Worm (Caenorhabditis elegans): Measurements from ENCODE around the gene C49F5.3.

C49F5.3 gene

ce11 chrX:11968024-11968598 lies 15.3 kb downstream of the C49F5.3 start (continued):
- TF ChIP-seq spr-3 (GFP tag; optimal IDR thresholded peaks at IDR 0.05), result no peak
- TF ChIP-seq F26F4.8 (GFP tag; conservative IDR thresholded peaks at IDR 0.05), result no peak
- TF ChIP-seq ceh-62 (tag; optimal IDR thresholded peaks at IDR 0.05), result no peak
- TF ChIP-seq hif-1 (tag; optimal IDR thresholded peaks at IDR 0.05), result peak in 1 of 2 experiments; percentile 65

- TF ChIP-seq aha-1 (tag) (peak; percentile 96), zip-2 (tag; optimal IDR thresholded peaks at IDR 0.05) (no peak), ama-1 (optimal IDR thresholded peaks at IDR 0.05) (peak; percentile 57), dmd-9 (GFP tag; IDR thresholded peaks at IDR 0.05) (no peak), zag-1 (tag; optimal IDR thresholded peaks at IDR 0.05) (no peak)
These were observed 16.4 kb downstream of the C49F5.3 start for ce11 chrX:11967034-11967433.

ce11 chrX:11965663-11966304 lies 17.6 kb downstream of the C49F5.3 start, which contains the start of gene sams-1:
sams-1 (plus strand) TSS chrX:11965962.
- TF ChIP-seq ama-1 (optimal IDR thresholded peaks at IDR 0.05) (peak; percentile 85), dmd-6 (GFP tag; IDR thresholded peaks at IDR 0.05) (peak; percentile 56), lir-3 (tag; optimal IDR thresholded peaks at IDR 0.05) (no peak), Y48G9A.11 (GFP tag; IDR thresholded peaks at IDR 0.05) (no peak), mxl-3 (GFP tag; optimal IDR thresholded peaks at IDR 0.05) (peak; percentile 58), aha-1 (tag) (peak; percentile 58), php-3 (GFP tag; IDR thresholded peaks at IDR 0.05) (0 out of 2 replicates have a peak, but pooled peaks have one; percentile 18), nhr-48 (tag; optimal IDR thresholded peaks at IDR 0.05) (peak; percentile 4), pqm-1 (tag; optimal IDR thresholded peaks at IDR 0.05) (peak; percentile 14), hlh-11 (tag; optimal IDR thresholded peaks at IDR 0.05) (peak; percentile 55), nhr-102 (tag; optimal IDR thresholded peaks at IDR 0.05) (no peak), lin-15B (tag; optimal IDR thresholded peaks at IDR 0.05) (no peak), dve-1 (tag; optimal IDR thresholded peaks at IDR 0.05; ENCODE audit: insufficient read depth) (peak; percentile 54), nhr-28 (tag; optimal IDR thresholded peaks at IDR 0.05) (peak; percentile 60), ces-1 (GFP tag; optimal IDR thresholded peaks at IDR 0.05) (no peak), pha-4 (GFP tag; IDR thresholded peaks at IDR 0.05) (no peak), pha-4 (tag; optimal IDR thresholded peaks at IDR 0.05) (no peak), vab-7 (GFP tag; IDR thresholded peaks at IDR 0.05) (no peak), egl-43 (GFP tag; IDR thresholded peaks at IDR 0.05) (no peak)

ce11 chrX:11965163-11965562 lies 18.3 kb downstream of the C49F5.3 start:
- TF ChIP-seq hlh-30 (tag; optimal IDR thresholded peaks at IDR 0.05; ENCODE audit: insufficient read depth) (peak; percentile 40), unc-62 (GFP tag; optimal IDR thresholded peaks at IDR 0.05 in 1 of 2) (no peak), unc-62 (tag; optimal IDR thresholded peaks at IDR 0.05) (no peak), T20F7.1 (GFP tag; optimal IDR thresholded peaks at IDR 0.05) (no peak)

ce11 chrX:11964555-11964954 lies 18.9 kb downstream of the C49F5.3 start:
- TF ChIP-seq nhr-6 (tag; optimal IDR thresholded peaks at IDR 0.05) (no peak), madf-9 (GFP tag; conservative IDR thresholded peaks at IDR 0.05) (no peak), dve-1 (tag; optimal IDR thresholded peaks at IDR 0.05; ENCODE audit: insufficient read depth) (peak; percentile 75), ceh-44 (GFP tag; IDR thresholded peaks at IDR 0.05) (no peak), egl-43 (GFP tag; IDR thresholded peaks at IDR 0.05) (no peak), mes-2 (tag; optimal IDR thresholded peaks at IDR 0.05; ENCODE audit: poor library complexity, severe bottlenecking) (no peak), fkh-10 (GFP tag; optimal IDR thresholded peaks at IDR 0.05) (no peak), lsy-2 (tag; optimal IDR thresholded peaks at IDR 0.05) (no peak), Y48G9A.11 (GFP tag; IDR thresholded peaks at IDR 0.05) (no peak), F37D6.2 (tag; optimal IDR thresholded peaks at IDR 0.05) (no peak), pqm-1 (tag; optimal IDR thresholded peaks at IDR 0.05) (peak; percentile 91), php-3 (GFP tag; IDR thresholded peaks at IDR 0.05) (peak; percentile 81), nhr-11 (tag; optimal IDR thresholded peaks at IDR 0.05) (no peak), hlh-30 (tag; optimal IDR thresholded peaks at IDR 0.05; ENCODE audit: insufficient read depth) (peak; percentile 15), lin-13 (GFP tag; optimal IDR thresholded peaks at IDR 0.05) (no peak), lin-39 (tag; optimal IDR thresholded peaks at IDR 0.05) (no peak), nhr-111 (GFP tag; optimal IDR thresholded peaks at IDR 0.05) (no peak), nhr-41 (GFP tag; IDR thresholded peaks at IDR 0.05) (no peak), tag-97 (GFP tag; IDR thresholded peaks at IDR 0.05) (no peak), daf-8 (GFP tag; IDR thresholded peaks at IDR 0.05) (no peak)
